Fruit fly (Drosophila melanogaster): ENCODE measurements around the gene Ocho.

The Ocho gene

dm6 chr3L:14986340-14986916 lies 11.8 kb downstream of the Ocho start (continued):
- TF ChIP-seq Eip74EF (GFP tag; optimal IDR thresholded peaks at IDR 0.05) = peak in 1 of 2 experiments; percentile 46
- TF ChIP-seq CG18262 (tag; optimal IDR thresholded peaks at IDR 0.05) = peak; percentile 16
- no peak for TF ChIP-seq CG6854 (GFP tag; optimal IDR thresholded peaks at IDR 0.05)
- TF ChIP-seq dysf (GFP tag; IDR thresholded peaks at IDR 0.05) = peak; percentile 16; the same call in 1 of the 3 replicates
- no peak for TF ChIP-seq CG30020 (tag; optimal IDR thresholded peaks at IDR 0.05)
- TF ChIP-seq CG7357 (GFP tag; IDR thresholded peaks at IDR 0.05) = no peak
- TF ChIP-seq vvl (GFP tag; IDR thresholded peaks at IDR 0.05) = peak; percentile 56; the same call in 1 of the 2 replicates
- TF ChIP-seq CG1233 (GFP tag; optimal IDR thresholded peaks at IDR 0.05) = no peak
- TF ChIP-seq sens (GFP tag) = peak; percentile 29
- TF ChIP-seq CG13894 (tag; optimal IDR thresholded peaks at IDR 0.05) = no peak
- peak; percentile 2 for TF ChIP-seq CG2712 (tag; optimal IDR thresholded peaks at IDR 0.05)
- peak; percentile 14 for TF ChIP-seq CG17568 (GFP tag; optimal IDR thresholded peaks at IDR 0.05)
- no peak for TF ChIP-seq CG15696 (tag; optimal IDR thresholded peaks at IDR 0.05)
- TF ChIP-seq CG4424 (GFP tag; optimal IDR thresholded peaks at IDR 0.05) = no peak
- no peak for TF ChIP-seq CG8388 (GFP tag; optimal IDR thresholded peaks at IDR 0.05)
- no peak for TF ChIP-seq al (GFP tag; IDR thresholded peaks at IDR 0.05)
- TF ChIP-seq nau (GFP tag; optimal IDR thresholded peaks at IDR 0.05) = no peak

dm6 chr3L:14986984-14987896 lies 12.6 kb downstream of the Ocho start:
- TF ChIP-seq CG1603 (tag; optimal IDR thresholded peaks at IDR 0.05) (no peak), CG1832 (GFP tag; optimal IDR thresholded peaks at IDR 0.05) (no peak), CG12104 (GFP tag; optimal IDR thresholded peaks at IDR 0.05) (no peak), CG13287 (GFP tag; IDR thresholded peaks at IDR 0.05; ENCODE audit: partially characterized antibody) (peak; percentile 28; the same call in 1 of the 2 replicates), ro (GFP tag; IDR thresholded peaks at IDR 0.05) (no peak), CG6765 (GFP tag; optimal IDR thresholded peaks at IDR 0.05) (no peak), row (GFP tag; IDR thresholded peaks at IDR 0.05) (0 out of 3 replicates have a peak, but pooled peaks have one; percentile 16), MTF-1 (GFP tag; optimal IDR thresholded peaks at IDR 0.05; ENCODE audit: borderline replicate concordance) (no peak), CG9727 (GFP tag; optimal IDR thresholded peaks at IDR 0.05) (no peak), dan (GFP tag; IDR thresholded peaks at IDR 0.05) (no peak), pb (GFP tag; optimal IDR thresholded peaks at IDR 0.05) (no peak), CG17359 (tag; optimal IDR thresholded peaks at IDR 0.05) (no peak), vvl (GFP tag; IDR thresholded peaks at IDR 0.05) (0 out of 2 replicates have a peak, but pooled peaks have one; percentile 10), Doc3 (GFP tag; IDR thresholded peaks at IDR 0.05; ENCODE audit: partially characterized antibody) (0 out of 3 replicates have a peak, but pooled peaks have one; percentile 45), Hr78 (GFP tag; optimal IDR thresholded peaks at IDR 0.05) (peak in 1 of 2 experiments; percentile 83), CG7372 (GFP tag; IDR thresholded peaks at IDR 0.05) (no peak), CG12236 (GFP tag; optimal IDR thresholded peaks at IDR 0.05) (no peak), CG15479 (GFP tag; optimal IDR thresholded peaks at IDR 0.05) (peak; percentile 45), chinmo (GFP tag; IDR thresholded peaks at IDR 0.05; ENCODE audit: partially characterized antibody) (0 out of 4 replicates have a peak, but pooled peaks have one; percentile 69), bsh (GFP tag; optimal IDR thresholded peaks at IDR 0.05) (peak in 1 of 2 experiments; percentile 12), CG13894 (tag; optimal IDR thresholded peaks at IDR 0.05) (peak; percentile 43), Hmr (GFP tag; optimal IDR thresholded peaks at IDR 0.05) (no peak), Atf-2 (GFP tag; optimal IDR thresholded peaks at IDR 0.05) (no peak), CG6791 (GFP tag; IDR thresholded peaks at IDR 0.05; ENCODE audit: partially characterized antibody) (0 out of 3 replicates have a peak, but pooled peaks have one; percentile 41), sna (GFP tag; IDR thresholded peaks at IDR 0.05; ENCODE audit: partially characterized antibody) (0 out of 2 replicates have a peak, but pooled peaks have one; percentile 18), CG30403 (GFP tag; optimal IDR thresholded peaks at IDR 0.05) (no peak), CG10321 (GFP tag; IDR thresholded peaks at IDR 0.05) (no peak), CG17612 (GFP tag; IDR thresholded peaks at IDR 0.05) (no peak), exex (tag; optimal IDR thresholded peaks at IDR 0.05) (no peak), CG15073 (GFP tag; optimal IDR thresholded peaks at IDR 0.05) (no peak)
